Worm (Caenorhabditis elegans) whole organism, young adult: Measurements from ENCODE around the gene ten-1.

Source experiments
- B0261.1 ChIP-seq: sonication (generic microtip); optimal IDR thresholded peaks from 2 replicates; lab custom pipeline; 2016; ENCODE audit warnings: mild to moderate bottlenecking, missing genetic modification characterization, moderate library complexity, missing compliant biosample characterization
- B0336.3 ChIP-seq: fragments of 200-800 bp; sonication (Bioruptor generic); IDR thresholded peaks from 2 replicates; pipeline ENCODE4 v1.3.6; 2022; ENCODE audit warnings: missing genetic modification characterization, missing compliant biosample characterization
- F10E7.11 ChIP-seq: sonication (generic microtip); optimal IDR thresholded peaks from 2 replicates; lab custom pipeline; 2017; ENCODE audit warnings: mild to moderate bottlenecking, missing genetic modification characterization, moderate library complexity, missing compliant biosample characterization
- F33H1.4 ChIP-seq: fragments of 200-800 bp; sonication (Bioruptor generic); IDR thresholded peaks from 2 replicates; pipeline ENCODE4 v1.3.6; 2022; ENCODE audit warnings: missing genetic modification reagents, missing genetic modification characterization, missing compliant biosample characterization
- F37B4.10 ChIP-seq: fragments of 200-800 bp; sonication (Bioruptor generic); IDR thresholded peaks from 2 replicates; pipeline ENCODE4 v1.3.6; 2022; ENCODE audit warnings: missing genetic modification characterization, missing compliant biosample characterization
- F39B2.1 ChIP-seq: fragments of 200-800 bp; sonication (Bioruptor generic); IDR thresholded peaks from 2 replicates; pipeline ENCODE4 v1.3.6; 2022; ENCODE audit warnings: missing genetic modification reagents, missing genetic modification characterization, missing compliant biosample characterization
- F52B5.7 ChIP-seq: sonication (generic microtip); optimal IDR thresholded peaks from 2 replicates; lab custom pipeline; 2016; ENCODE audit warnings: mild to moderate bottlenecking, missing genetic modification characterization, missing compliant biosample characterization
- F57A8.1 ChIP-seq: fragments of 200-800 bp; sonication (Bioruptor generic); optimal IDR thresholded peaks from 2 replicates; lab custom pipeline; 2018; ENCODE audit warnings: mild to moderate bottlenecking, missing genetic modification characterization, moderate library complexity, missing compliant biosample characterization
- F57C9.4 ChIP-seq: sonication (generic microtip); optimal IDR thresholded peaks from 2 replicates; lab custom pipeline; 2017; ENCODE audit warnings: mild to moderate bottlenecking, missing genetic modification characterization, missing compliant biosample characterization
- K12H6.12 ChIP-seq: fragments of 200-800 bp; sonication (Bioruptor generic); optimal IDR thresholded peaks from 2 replicates; lab custom pipeline; 2018; ENCODE audit warnings: mild to moderate bottlenecking, missing genetic modification characterization, missing compliant biosample characterization
- T07F8.4 ChIP-seq: sonication (generic microtip); optimal IDR thresholded peaks from 2 replicates; lab custom pipeline; 2016; ENCODE audit warnings: mild to moderate bottlenecking, missing genetic modification characterization, moderate library complexity, missing compliant biosample characterization
- Y53F4B.3 ChIP-seq: fragments of 200-800 bp; sonication (Bioruptor generic); IDR thresholded peaks from 2 replicates; pipeline ENCODE4 v1.3.6; 2022; ENCODE audit warnings: missing genetic modification reagents, missing genetic modification characterization, missing compliant biosample characterization
- Y53G8AR.9 ChIP-seq: fragments of 200-800 bp; sonication (Bioruptor generic); conservative IDR thresholded peaks from 2 replicates; pipeline ENCODE4 v1.3.6; 2022; ENCODE audit warnings: missing genetic modification reagents, missing genetic modification characterization, missing compliant biosample characterization
- Y67H2A.10 ChIP-seq: fragments of 200-800 bp; sonication (Bioruptor generic); conservative IDR thresholded peaks from 2 replicates; pipeline ENCODE4 v1.3.6; 2022; ENCODE audit warnings: missing genetic modification reagents, missing genetic modification characterization, missing compliant biosample characterization
- Y79H2A.3 ChIP-seq: fragments of 200-800 bp; sonication (Bioruptor generic); conservative IDR thresholded peaks from 2 replicates; pipeline ENCODE4 v1.3.6; 2022; ENCODE audit warnings: missing genetic modification reagents, missing genetic modification characterization, missing compliant biosample characterization
- ZK185.1 ChIP-seq: sonication (generic microtip); optimal IDR thresholded peaks from 2 replicates; lab custom pipeline; 2016; ENCODE audit warnings: mild to moderate bottlenecking, missing genetic modification characterization, missing compliant biosample characterization; ENCODE audit not compliant: poor library complexity, severe bottlenecking
- akir-1 ChIP-seq: fragments of 200-800 bp; sonication (Bioruptor generic); optimal IDR thresholded peaks from 2 replicates; lab custom pipeline; 2018; ENCODE audit warnings: mild to moderate bottlenecking, missing genetic modification characterization, moderate library complexity, missing compliant biosample characterization
- ama-1 ChIP-seq, 3 experiments: fragments of 150-350 bp in 1 of 3; sonication (generic microtip) in 2 of 3; optimal IDR thresholded peaks; 2 replicates each; lab custom pipeline; 2014 to 2018; ENCODE audit warnings: missing biosample characterization in 2 of 3, missing genetic modification characterization in 2 of 3, missing genetic modification reagents in 2 of 3
- athp-1 ChIP-seq: sonication (generic microtip); optimal IDR thresholded peaks from 2 replicates; lab custom pipeline; 2017; ENCODE audit warnings: mild to moderate bottlenecking, missing genetic modification characterization, missing compliant biosample characterization
- bed-2 ChIP-seq: fragments of 200-800 bp; sonication (Bioruptor generic); IDR thresholded peaks from 2 replicates; pipeline ENCODE4 v1.3.6; 2022; ENCODE audit warnings: missing genetic modification reagents, missing genetic modification characterization, missing compliant biosample characterization
- ceh-100 ChIP-seq: fragments of 200-800 bp; sonication (Bioruptor generic); IDR thresholded peaks from 2 replicates; pipeline ENCODE4 v1.3.6; 2022; ENCODE audit warnings: missing genetic modification reagents, missing genetic modification characterization, missing compliant biosample characterization
- ceh-27 ChIP-seq: fragments of 200-800 bp; sonication (Bioruptor generic); optimal IDR thresholded peaks from 2 replicates; lab custom pipeline; 2018; ENCODE audit warnings: mild to moderate bottlenecking, missing genetic modification characterization, moderate library complexity, missing compliant biosample characterization
- die-1 ChIP-seq: sonication (generic microtip); optimal IDR thresholded peaks from 2 replicates; lab custom pipeline; 2016; ENCODE audit warnings: missing genotype, mild to moderate bottlenecking, missing genetic modification characterization, missing compliant biosample characterization
- dpff-1 ChIP-seq: sonication (generic microtip); optimal IDR thresholded peaks from 2 replicates; lab custom pipeline; 2017; ENCODE audit warnings: mild to moderate bottlenecking, missing genetic modification characterization, missing compliant biosample characterization
- egl-18 ChIP-seq: fragments of 200-800 bp; sonication (Bioruptor generic); IDR thresholded peaks from 2 replicates; pipeline ENCODE4 v1.3.6; 2022; ENCODE audit warnings: missing genetic modification reagents, missing genetic modification characterization, missing compliant biosample characterization
- egl-44 ChIP-seq: fragments of 200-800 bp; sonication (Bioruptor generic); IDR thresholded peaks from 2 replicates; pipeline ENCODE4 v1.3.6; 2022; ENCODE audit warnings: missing genetic modification reagents, missing genetic modification characterization, missing compliant biosample characterization
- ets-4 ChIP-seq: fragments of 200-800 bp; sonication (Bioruptor generic); optimal IDR thresholded peaks from 2 replicates; lab custom pipeline; 2018; ENCODE audit warnings: mild to moderate bottlenecking, missing genetic modification characterization, missing compliant biosample characterization
- hlh-26 ChIP-seq: fragments of 200-800 bp; sonication (Bioruptor generic); conservative IDR thresholded peaks from 2 replicates; pipeline ENCODE4 v1.3.6; 2022; ENCODE audit warnings: missing genetic modification reagents, missing genetic modification characterization, missing compliant biosample characterization
- hmg-1.2 ChIP-seq: fragments of 200-800 bp; sonication (Bioruptor generic); IDR thresholded peaks from 2 replicates; pipeline ENCODE4 v1.3.6; 2022; ENCODE audit warnings: missing genetic modification reagents, missing genetic modification characterization, missing compliant biosample characterization
- hmg-20 ChIP-seq: fragments of 200-800 bp; sonication (Bioruptor generic); IDR thresholded peaks from 2 replicates; pipeline ENCODE4 v1.3.6; 2022; ENCODE audit warnings: missing genetic modification reagents, missing genetic modification characterization, missing compliant biosample characterization
- let-607 ChIP-seq, 2 experiments: fragments of 200-800 bp in 1 of 2; sonication (Bioruptor generic) in 1 of 2; sonication (generic microtip) in 1 of 2; optimal IDR thresholded peaks; 2 replicates each; lab custom pipeline; 2016 to 2018; ENCODE audit warnings: mild to moderate bottlenecking in 2 of 2, missing compliant biosample characterization in 2 of 2, missing genetic modification characterization in 2 of 2, moderate library complexity in 2 of 2, missing genotype in 1 of 2
- lin-35 ChIP-seq, 3 experiments: fragments of 150-350 bp in 2 of 3; sonication (generic microtip) in 1 of 3; optimal IDR thresholded peaks; 2 replicates each; lab custom pipeline; 2014 to 2018; ENCODE audit warnings: missing biosample characterization in 3 of 3, missing genetic modification characterization in 3 of 3, missing genetic modification reagents in 3 of 3
- lsy-27 ChIP-seq: sonication (generic microtip); optimal IDR thresholded peaks from 2 replicates; lab custom pipeline; 2017; ENCODE audit warnings: missing genetic modification characterization, mild to moderate bottlenecking, missing compliant biosample characterization, antibody characterized with exemption, missing genotype, borderline replicate concordance; ENCODE audit not compliant: insufficient read depth
- madf-3 ChIP-seq: fragments of 200-800 bp; sonication (Bioruptor generic); IDR thresholded peaks from 2 replicates; pipeline ENCODE4 v1.3.6; 2022; ENCODE audit warnings: missing genetic modification reagents, missing genetic modification characterization, missing compliant biosample characterization
- mes-4 ChIP-seq: sonication (generic microtip); optimal IDR thresholded peaks from 2 replicates; lab custom pipeline; 2016; ENCODE audit warnings: missing genotype, missing genetic modification characterization, missing compliant biosample characterization
- nfyb-1 ChIP-seq: fragments of 200-800 bp; sonication (Bioruptor generic); IDR thresholded peaks from 2 replicates; pipeline ENCODE4 v1.3.6; 2022; ENCODE audit warnings: missing genetic modification reagents, missing genetic modification characterization, missing compliant biosample characterization
- nhr-27 ChIP-seq: fragments of 200-800 bp; sonication (Bioruptor generic); optimal IDR thresholded peaks from 2 replicates; lab custom pipeline; 2018; ENCODE audit warnings: mild to moderate bottlenecking, missing genetic modification characterization, moderate library complexity, missing compliant biosample characterization
- nhr-80 ChIP-seq: sonication (generic microtip); optimal IDR thresholded peaks from 2 replicates; lab custom pipeline; 2016; ENCODE audit warnings: missing genetic modification characterization, missing compliant biosample characterization
- nhr-90 ChIP-seq: sonication (generic microtip); optimal IDR thresholded peaks from 2 replicates; lab custom pipeline; 2016; ENCODE audit warnings: missing genotype, mild to moderate bottlenecking, missing genetic modification characterization, missing compliant biosample characterization
- rpc-1 ChIP-seq, 2 experiments: fragments of 150-350 bp in 1 of 2; sonication (generic microtip) in 1 of 2; optimal IDR thresholded peaks; 2 replicates each; lab custom pipeline; 2014 to 2018; ENCODE audit warnings: missing biosample characterization in 1 of 2, missing genetic modification characterization in 1 of 2, missing genetic modification reagents in 1 of 2, missing genotype in 1 of 2
- sdz-38 ChIP-seq: sonication (generic microtip); optimal IDR thresholded peaks from 2 replicates; lab custom pipeline; 2016; ENCODE audit warnings: missing genotype, missing genetic modification characterization, missing compliant biosample characterization
- snpc-4 ChIP-seq, 5 experiments: fragments of 150-350 bp in 1 of 5; sonication (generic microtip) in 4 of 5; optimal IDR thresholded peaks; 2 replicates each; lab custom pipeline; 2014 to 2018; ENCODE audit warnings: missing genetic modification characterization in 5 of 5, missing biosample characterization in 3 of 5, antibody characterized with exemption in 2 of 5, mild to moderate bottlenecking in 2 of 5, missing compliant biosample characterization in 2 of 5, missing genotype in 2 of 5, moderate library complexity in 2 of 5, missing genetic modification reagents in 1 of 5
- tbx-9 ChIP-seq: sonication (generic microtip); optimal IDR thresholded peaks from 2 replicates; lab custom pipeline; 2016; ENCODE audit warnings: borderline replicate concordance, missing genetic modification characterization, inconsistent platforms, missing compliant biosample characterization
- tlf-1 ChIP-seq: fragments of 200-800 bp; sonication (Bioruptor generic); optimal IDR thresholded peaks from 2 replicates; lab custom pipeline; 2018; ENCODE audit warnings: mild to moderate bottlenecking, missing genetic modification characterization, missing compliant biosample characterization
- unc-130 ChIP-seq: sonication (generic microtip); optimal IDR thresholded peaks from 2 replicates; lab custom pipeline; 2016; ENCODE audit warnings: missing genetic modification reagents, missing genetic modification characterization, missing compliant biosample characterization
- xnd-1 ChIP-seq: sonication (generic microtip); optimal IDR thresholded peaks from 2 replicates; lab custom pipeline; 2016; ENCODE audit warnings: missing genotype, missing genetic modification reagents, missing genetic modification characterization, missing compliant biosample characterization
- zfh-2 ChIP-seq: fragments of 200-800 bp; sonication (Bioruptor generic); conservative IDR thresholded peaks from 2 replicates; pipeline ENCODE4 v1.3.6; 2022; ENCODE audit warnings: missing genetic modification reagents, missing genetic modification characterization, missing compliant biosample characterization

The ten-1 gene

DNA sequence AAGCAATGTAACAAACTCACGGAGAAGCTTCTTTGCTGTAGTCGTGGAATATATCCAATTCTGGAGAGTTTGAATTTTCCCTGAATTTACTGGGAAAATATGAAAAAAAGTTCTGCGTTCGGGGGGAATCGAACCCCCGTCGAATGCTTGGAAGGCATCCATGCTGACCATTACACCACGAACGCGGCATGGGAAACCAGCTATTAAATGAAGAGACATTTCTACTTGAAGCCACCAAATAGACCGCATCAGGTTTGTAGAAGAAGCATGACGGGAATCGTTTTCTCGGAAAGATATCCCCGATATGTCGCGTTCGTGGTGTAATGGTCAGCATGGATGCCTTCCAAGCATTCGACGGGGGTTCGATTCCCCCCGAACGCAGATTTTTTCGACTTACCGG, 67.8 kb downstream of the ten-1 start (continued):
- TF ChIP-seq ceh-100 (GFP tag; lab: Robert Waterston, UW) (no peak), F57C9.4 (tag; lab: Kevin White, UChicago) (no peak), athp-1 (tag; lab: Kevin White, UChicago) (peak; percentile 38), F10E7.11 (no peak), die-1 (tag; lab: Kevin White, UChicago) (peak; percentile 75), Y53F4B.3 (no peak), nhr-90 (tag; lab: Kevin White, UChicago) (peak; percentile 75), akir-1 (GFP tag; lab: Kevin White, UChicago) (no peak), egl-18 (GFP tag; lab: Robert Waterston, UW) (no peak), sdz-38 (tag; lab: Kevin White, UChicago) (no peak), F39B2.1 (GFP tag; lab: Robert Waterston, UW) (no peak), zfh-2 (GFP tag; lab: Robert Waterston, UW) (no peak), ets-4 (GFP tag; lab: Kevin White, UChicago) (no peak), tlf-1 (GFP tag; lab: Kevin White, UChicago) (no peak), hmg-20 (GFP tag; lab: Robert Waterston, UW) (no peak), nfyb-1 (GFP tag; lab: Robert Waterston, UW) (peak; percentile 67; the same call in 1 of the 2 replicates), lsy-27 (tag; lab: Kevin White, UChicago) (no peak), mes-4 (tag; lab: Kevin White, UChicago) (no peak), let-607 (tag; optimal IDR thresholded peaks at IDR 0.05; lab: Kevin White, UChicago) (no peak), Y67H2A.10 (no peak), T07F8.4 (peak; percentile 21), F52B5.7 (no peak), ama-1 (optimal IDR thresholded peaks at IDR 0.05; lab: Kevin White, UChicago) (no peak), ama-1 (GFP tag; optimal IDR thresholded peaks at IDR 0.05; lab: Kevin White, UChicago) (peak in 1 of 2 experiments; percentile 48), B0336.3 (GFP tag; lab: Robert Waterston, UW) (no peak), snpc-4 (GFP tag; optimal IDR thresholded peaks at IDR 0.05; lab: Kevin White, UChicago) (peak; percentile 16), snpc-4 (tag; optimal IDR thresholded peaks at IDR 0.05; lab: Kevin White, UChicago) (peak in 3 of 4 experiments; percentile 15 to 45 (median 31)), K12H6.12 (tag; lab: Kevin White, UChicago) (peak; percentile 13), nhr-27 (tag; lab: Kevin White, UChicago) (no peak), xnd-1 (no peak), B0261.1 (tag; lab: Kevin White, UChicago) (peak; percentile 74), F37B4.10 (GFP tag; lab: Robert Waterston, UW) (no peak), hmg-1.2 (peak; percentile 59), Y79H2A.3 (GFP tag; lab: Robert Waterston, UW) (no peak), Y53G8AR.9 (GFP tag; lab: Robert Waterston, UW) (no peak), hlh-26 (GFP tag; lab: Robert Waterston, UW) (no peak), rpc-1 (optimal IDR thresholded peaks at IDR 0.05; lab: Kevin White, UChicago) (peak; percentile 80), rpc-1 (tag; optimal IDR thresholded peaks at IDR 0.05; lab: Kevin White, UChicago) (peak; percentile 76), ZK185.1 (tag; lab: Kevin White, UChicago) (peak; percentile 52), lin-35 (GFP tag; optimal IDR thresholded peaks at IDR 0.05; lab: Kevin White, UChicago) (peak in 1 of 3 experiments; percentile 40), ceh-27 (GFP tag; lab: Kevin White, UChicago) (no peak), tbx-9 (tag; lab: Kevin White, UChicago) (no peak), F33H1.4 (GFP tag; lab: Robert Waterston, UW) (no peak), unc-130 (GFP tag; lab: Kevin White, UChicago) (no peak), madf-3 (GFP tag; lab: Robert Waterston, UW) (0 out of 2 replicates have a peak, but pooled peaks have one; percentile 19), nhr-80 (tag; lab: Kevin White, UChicago) (no peak), F57A8.1 (no peak), bed-2 (GFP tag; lab: Robert Waterston, UW) (no peak), dpff-1 (tag; lab: Kevin White, UChicago) (no peak), egl-44 (GFP tag; lab: Robert Waterston, UW) (0 out of 2 replicates have a peak, but pooled peaks have one; percentile 83)
